Worm (Caenorhabditis elegans) whole organism, L3 larva: ENCODE data around the gene oac-57.
"Not testable (repeated sequence)": the region's sequence is repeated elsewhere in the genome, so short reads cannot be mapped to it uniquely, and the experiment has no call there.

Experiments
- R02D3.7 ChIP-seq: fragments of 150-350 bp; optimal IDR thresholded peaks from 2 replicates; lab custom pipeline; 2014; ENCODE audit warnings: missing biosample characterization, missing genetic modification characterization
- ZK546.5 ChIP-seq: sonication (generic microtip); optimal IDR thresholded peaks from 2 replicates; lab custom pipeline; 2017; ENCODE audit warnings: missing biosample characterization, missing genetic modification characterization
- ceh-16 ChIP-seq: sonication (generic microtip); optimal IDR thresholded peaks from 2 replicates; lab custom pipeline; 2017; ENCODE audit warnings: missing biosample characterization, missing genetic modification characterization
- egl-27 ChIP-seq: sonication (generic microtip); optimal IDR thresholded peaks from 4 replicates; lab custom pipeline; 2017; ENCODE audit warnings: missing biosample characterization, missing genetic modification reagents, missing genetic modification characterization
- egl-5 ChIP-seq: fragments of 150-350 bp; optimal IDR thresholded peaks from 2 replicates; lab custom pipeline; 2017; ENCODE audit warnings: missing biosample characterization, missing genetic modification reagents, missing genetic modification characterization, inconsistent platforms
- elt-1 ChIP-seq: fragments of 150-350 bp; optimal IDR thresholded peaks from 2 replicates; lab custom pipeline; 2014; ENCODE audit warnings: missing biosample characterization, missing genetic modification characterization
- elt-2 ChIP-seq: sonication (generic microtip); optimal IDR thresholded peaks from 2 replicates; lab custom pipeline; 2016; ENCODE audit warnings: missing genetic modification reagents, mild to moderate bottlenecking, missing genetic modification characterization, missing compliant biosample characterization
- elt-3 ChIP-seq, 3 experiments: fragments of 150-350 bp in 1 of 3; sonication (generic microtip) in 2 of 3; optimal IDR thresholded peaks; 2 replicates in 2 of 3; 4 replicates in 1 of 3; lab custom pipeline; 2014 to 2017; ENCODE audit warnings: missing biosample characterization in 3 of 3, missing genetic modification characterization in 3 of 3
- eor-1 ChIP-seq, 2 experiments: fragments of 150-350 bp; optimal IDR thresholded peaks; 2 replicates each; lab custom pipeline; 2014 to 2018; ENCODE audit warnings: missing biosample characterization in 2 of 2, missing genetic modification characterization in 2 of 2
- fkh-10 ChIP-seq: sonication (generic microtip); optimal IDR thresholded peaks from 2 replicates; lab custom pipeline; 2017; ENCODE audit warnings: missing biosample characterization, missing genetic modification reagents, missing genetic modification characterization
- fos-1 ChIP-seq: fragments of 150-350 bp; optimal IDR thresholded peaks from 2 replicates; lab custom pipeline; 2014; ENCODE audit warnings: missing biosample characterization, missing genetic modification characterization
- lin-15B ChIP-seq: fragments of 150-350 bp; optimal IDR thresholded peaks from 2 replicates; lab custom pipeline; 2014; ENCODE audit warnings: missing biosample characterization, missing genetic modification characterization
- lin-39 ChIP-seq: fragments of 150-350 bp; optimal IDR thresholded peaks from 2 replicates; lab custom pipeline; 2018; ENCODE audit warnings: missing biosample characterization, missing genetic modification reagents, missing genetic modification characterization
- mml-1 ChIP-seq: fragments of 150-350 bp; sonication (generic microtip); optimal IDR thresholded peaks from 3 replicates; lab custom pipeline; 2014; ENCODE audit warnings: missing biosample characterization, missing genetic modification characterization
- nfya-1 ChIP-seq: sonication (generic microtip); optimal IDR thresholded peaks from 2 replicates; lab custom pipeline; 2017; ENCODE audit warnings: missing genetic modification characterization, mild to moderate bottlenecking, missing compliant biosample characterization, antibody characterized with exemption, moderate library complexity; ENCODE audit not compliant: insufficient read depth
- nhr-12 ChIP-seq: fragments of 150-350 bp; optimal IDR thresholded peaks from 2 replicates; lab custom pipeline; 2014; ENCODE audit warnings: missing biosample characterization, missing genetic modification characterization
- nhr-23 ChIP-seq: fragments of 150-350 bp; optimal IDR thresholded peaks from 2 replicates; lab custom pipeline; 2014; ENCODE audit warnings: missing biosample characterization, missing genetic modification reagents, missing genetic modification characterization
- nhr-237 ChIP-seq: fragments of 150-350 bp; optimal IDR thresholded peaks from 2 replicates; lab custom pipeline; 2014; ENCODE audit warnings: missing biosample characterization, missing genetic modification characterization
- nhr-25 ChIP-seq: sonication (generic microtip); optimal IDR thresholded peaks from 2 replicates; lab custom pipeline; 2017; ENCODE audit warnings: missing biosample characterization, missing genetic modification characterization
- nhr-67 ChIP-seq: fragments of 150-350 bp; optimal IDR thresholded peaks from 2 replicates; lab custom pipeline; 2014; ENCODE audit warnings: missing biosample characterization, missing genetic modification characterization
- pha-4 ChIP-seq: fragments of 150-350 bp; optimal IDR thresholded peaks from 2 replicates; lab custom pipeline; 2014; ENCODE audit warnings: missing biosample characterization, missing genetic modification reagents, missing genetic modification characterization
- pqm-1 ChIP-seq: fragments of 150-350 bp; optimal IDR thresholded peaks from 2 replicates; lab custom pipeline; 2017; ENCODE audit warnings: missing biosample characterization, missing genetic modification characterization, inconsistent platforms
- skn-1 ChIP-seq: fragments of 150-350 bp; optimal IDR thresholded peaks from 2 replicates; lab custom pipeline; 2014; ENCODE audit warnings: missing biosample characterization, missing genetic modification characterization
- snpc-4 ChIP-seq: fragments of 150-350 bp; optimal IDR thresholded peaks from 2 replicates; lab custom pipeline; 2014; ENCODE audit warnings: missing biosample characterization, missing genetic modification characterization
- tbx-2 ChIP-seq: sonication (generic microtip); optimal IDR thresholded peaks from 2 replicates; lab custom pipeline; 2016; ENCODE audit warnings: mild to moderate bottlenecking, missing genetic modification characterization, missing compliant biosample characterization
- ztf-4 ChIP-seq: fragments of 150-350 bp; optimal IDR thresholded peaks from 2 replicates; lab custom pipeline; 2014; ENCODE audit warnings: missing biosample characterization, missing genetic modification characterization

oac-57 gene

DNA sequence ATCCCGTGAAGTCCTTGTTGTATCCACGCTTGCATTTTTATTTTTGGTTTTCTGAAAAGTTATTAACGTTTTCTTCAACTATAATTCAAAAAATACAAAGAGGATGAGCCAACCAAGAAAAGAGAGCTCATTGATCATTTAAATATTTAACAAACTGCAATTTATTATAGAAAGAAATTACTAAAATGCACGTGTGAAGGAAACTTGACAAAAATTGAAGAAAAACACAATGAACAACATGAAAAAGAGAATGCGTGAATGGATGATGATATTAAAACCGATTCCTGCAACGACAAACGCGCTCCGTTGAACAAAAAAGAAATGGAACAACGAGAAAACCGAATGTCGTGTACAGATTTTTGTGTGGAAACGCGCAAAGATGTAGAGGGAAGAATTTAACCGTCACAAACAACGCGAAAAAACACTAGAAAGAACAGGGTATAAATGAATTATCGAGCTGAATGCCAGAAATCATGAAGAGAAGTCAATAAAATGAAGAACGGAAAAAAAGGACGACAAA is 23.3 kb upstream of the oac-57 start, which contains the start of gene ufd-1:
TSS of gene ufd-1 (minus strand) at position 51 of the 520 bp plus-strand sequence.
- TF ChIP-seq skn-1 (tag; lab: Kevin White, UChicago) (peak; percentile 58), nhr-23 (tag; lab: Kevin White, UChicago) (peak; percentile 51), egl-5 (tag; lab: Kevin White, UChicago) (no peak), nhr-25 (tag; lab: Kevin White, UChicago) (peak; percentile 25), lin-15B (tag; lab: Kevin White, UChicago) (peak; percentile 7), ceh-16 (tag; lab: Kevin White, UChicago) (no peak)
- TF ChIP-seq, all 47 proteins: peak for 4

ce11 chrIV:12326932-12327331 is 19.3 kb upstream of the oac-57 start, which contains the start of gene F19B6.3:
F19B6.3 (plus strand) TSS chrIV:12327232.
- TF ChIP-seq mml-1, snpc-4, ceh-16 (tag; lab: Kevin White, UChicago): not testable (repeated sequence)

DNA sequence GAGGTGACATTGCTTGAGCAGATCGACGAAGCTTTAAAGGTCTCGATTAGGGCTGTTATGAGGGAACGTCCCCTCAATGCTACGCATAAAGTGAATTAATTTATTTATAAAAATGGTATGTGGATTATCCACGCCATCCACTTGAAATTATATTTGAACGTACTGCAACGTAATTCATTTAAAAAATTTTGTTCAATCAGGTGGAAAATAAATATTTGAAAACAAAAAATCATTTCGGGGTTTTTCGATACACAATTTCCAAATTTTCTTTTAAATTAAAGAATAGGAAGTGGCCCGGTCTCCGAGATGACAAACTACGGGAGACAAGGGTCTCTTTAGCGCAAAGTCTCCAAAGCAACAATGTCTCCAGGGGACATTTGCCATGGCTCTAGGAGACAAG is 4.0 kb upstream of the oac-57 start, which contains the start of gene oac-58:
TSS of gene oac-58 (minus strand) at position 101 of the 400 bp plus-strand sequence.
- TF ChIP-seq ztf-4 (tag; lab: Kevin White, UChicago) (no peak), egl-27 (tag; lab: Kevin White, UChicago) (no peak), nhr-23 (tag; lab: Kevin White, UChicago) (no peak), nhr-12 (no peak), eor-1 (tag; optimal IDR thresholded peaks at IDR 0.05; lab: Kevin White, UChicago) (no peak), ZK546.5 (tag; lab: Kevin White, UChicago) (no peak), elt-3 (tag; optimal IDR thresholded peaks at IDR 0.05; lab: Kevin White, UChicago) (no peak), tbx-2 (tag; lab: Kevin White, UChicago) (no peak), elt-1 (tag; lab: Kevin White, UChicago) (no peak), fkh-10 (GFP tag; lab: Kevin White, UChicago) (no peak), lin-39 (tag; lab: Kevin White, UChicago) (no peak), pqm-1 (tag; lab: Kevin White, UChicago) (no peak), nfya-1 (tag; lab: Kevin White, UChicago) (no peak), skn-1 (tag; lab: Kevin White, UChicago) (no peak), R02D3.7 (tag; lab: Kevin White, UChicago) (no peak)

ce11 chrIV:12305956-12306355 is 1.7 kb downstream of the oac-57 start:
- peak; percentile 87 for TF ChIP-seq elt-2 (tag; lab: Kevin White, UChicago)
- peak; percentile 1 for TF ChIP-seq skn-1 (tag; lab: Kevin White, UChicago)
- TF ChIP-seq pha-4 (tag; lab: Kevin White, UChicago): peak; percentile 73
- no peak for TF ChIP-seq lin-15B (tag; lab: Kevin White, UChicago)
- peak; percentile 78 for TF ChIP-seq pqm-1 (tag; lab: Kevin White, UChicago)

DNA sequence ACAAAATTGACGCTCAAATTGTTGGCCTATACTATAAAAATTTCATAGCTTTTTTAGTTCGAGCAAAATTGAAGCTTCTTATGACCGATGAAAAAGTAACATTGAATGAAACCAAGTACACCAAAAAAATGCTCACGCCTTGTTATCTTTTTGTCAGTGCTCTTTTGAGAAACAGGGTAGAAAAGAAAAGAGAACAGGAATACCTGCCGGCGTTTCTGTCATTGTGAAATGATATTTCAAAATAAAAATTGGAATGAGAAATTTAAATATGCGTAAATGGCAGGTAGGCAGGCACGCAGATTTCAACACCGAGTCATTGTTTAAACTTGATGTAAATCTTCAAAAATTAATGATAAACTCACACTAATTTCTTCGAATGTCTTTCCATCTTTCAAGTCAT is 2.9 kb downstream of the oac-57 start:
- no peak for TF ChIP-seq nhr-67 (tag; lab: Kevin White, UChicago)
- peak; percentile 17 for TF ChIP-seq elt-2 (tag; lab: Kevin White, UChicago)
- no peak for TF ChIP-seq lin-39 (tag; lab: Kevin White, UChicago)

ce11 chrIV:12302885-12303284 is 4.7 kb downstream of the oac-57 start:
- TF ChIP-seq nhr-237: no peak
- peak; percentile 16 for TF ChIP-seq pha-4 (tag; lab: Kevin White, UChicago)
- TF ChIP-seq elt-2 (tag; lab: Kevin White, UChicago): peak; percentile 76
- no peak for TF ChIP-seq skn-1 (tag; lab: Kevin White, UChicago)
- TF ChIP-seq fos-1 (tag; lab: Kevin White, UChicago): no peak
- TF ChIP-seq pqm-1 (tag; lab: Kevin White, UChicago): peak; percentile 55

DNA sequence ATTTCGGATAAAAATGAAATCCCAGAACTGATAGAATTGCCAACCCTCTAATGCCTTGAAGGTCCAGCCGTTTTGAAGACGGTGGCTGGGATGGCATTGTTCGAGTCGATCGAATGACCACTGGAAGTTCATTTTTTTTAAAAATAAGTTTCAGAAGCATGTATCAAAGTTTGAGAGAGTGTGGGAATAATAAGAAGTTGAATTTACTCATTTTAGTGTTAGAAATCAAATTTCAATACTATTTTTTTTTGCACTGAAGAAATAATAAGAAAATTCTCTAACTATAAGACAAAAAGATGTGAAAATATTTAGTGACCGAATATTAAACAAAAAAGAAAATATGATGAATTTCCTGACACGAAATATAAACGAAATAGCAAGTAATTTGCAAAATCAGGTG is 6.5 kb downstream of the oac-57 start, which contains the start of gene oac-59:
TSS of gene oac-59 (minus strand) at position 101 of the 400 bp plus-strand sequence.
- no peak for TF ChIP-seq ceh-16 (tag; lab: Kevin White, UChicago)
